Fruit fly (Drosophila melanogaster): ENCODE results near the gene gro.

DNA sequence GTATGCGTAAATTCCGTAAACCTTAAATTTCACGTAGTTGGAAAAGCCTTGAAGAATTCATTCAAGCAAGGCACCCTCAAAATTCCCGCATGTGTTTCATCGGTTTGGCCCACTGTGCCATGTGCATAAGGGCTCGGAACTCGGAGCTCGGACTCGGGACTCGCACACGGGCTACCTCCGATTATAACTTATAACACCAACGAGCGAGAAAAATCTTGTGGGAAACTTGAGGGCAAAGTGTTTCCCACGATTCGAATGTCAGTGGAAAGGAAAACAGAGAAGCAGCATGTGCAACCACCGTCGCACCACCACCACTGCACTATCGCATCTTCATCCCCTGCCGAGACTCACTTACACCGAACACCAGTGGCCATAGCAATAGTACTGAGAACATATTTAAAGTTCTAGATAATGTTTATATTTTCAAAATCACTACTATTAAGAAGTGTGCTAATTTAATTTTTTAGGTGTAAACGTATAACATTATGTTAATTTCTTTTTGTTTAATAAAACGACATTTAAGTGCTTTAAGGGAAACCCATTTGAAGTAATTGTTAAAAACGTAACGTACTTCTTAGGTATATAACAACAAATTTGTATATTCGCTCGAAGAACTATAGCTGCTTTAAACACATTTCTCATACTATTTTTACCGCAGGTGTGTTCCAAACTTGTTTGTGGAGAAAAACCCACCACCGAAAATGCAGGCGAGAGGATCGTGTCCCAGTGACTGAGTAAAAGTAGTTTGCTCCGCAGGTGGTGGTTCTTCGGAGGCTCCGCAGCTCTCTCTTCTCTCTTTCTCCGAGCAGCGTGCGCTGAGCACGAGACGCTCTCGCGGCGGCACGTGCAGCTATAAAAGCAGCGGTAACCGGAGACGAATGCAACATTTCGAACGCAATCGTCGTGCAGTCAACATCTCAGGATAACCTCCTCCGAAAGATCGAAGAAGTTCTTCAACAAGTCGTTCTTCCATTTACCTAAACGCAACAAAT, 5.1 kb upstream of the gro start:
- TF ChIP-seq cic (GFP tag; optimal IDR thresholded peaks at IDR 0.05) (no peak), kay (GFP tag; ENCODE audit: borderline replicate concordance) (no peak), CG5204 (GFP tag; optimal IDR thresholded peaks at IDR 0.05) (no peak), Hr96 (GFP tag; optimal IDR thresholded peaks at IDR 0.05) (no peak), CG7045 (GFP tag; optimal IDR thresholded peaks at IDR 0.05) (no peak), ovo (GFP tag; optimal IDR thresholded peaks at IDR 0.05) (no peak), bab1 (GFP tag; optimal IDR thresholded peaks at IDR 0.05) (no peak), CG14711 (tag; optimal IDR thresholded peaks at IDR 0.05) (no peak), Crg-1 (GFP tag; optimal IDR thresholded peaks at IDR 0.05) (no peak), cnc (optimal IDR thresholded peaks at IDR 0.05) (no peak), toe (GFP tag; optimal IDR thresholded peaks at IDR 0.05) (no peak), Clk (GFP tag; optimal IDR thresholded peaks at IDR 0.05) (no peak)

All from whole organism, adult.